Fruit fly (Drosophila melanogaster) whole organism, embryonic: ENCODE measurements around the gene vvl.

Experiments used
- Atf3 ChIP-seq: fragments of 200-800 bp; sonication (Bioruptor generic); optimal IDR thresholded peaks from 3 replicates; lab custom pipeline; 2016; ENCODE audit warnings: missing biosample characterization, missing genetic modification characterization
- CG10267 ChIP-seq: fragments of 200-800 bp; sonication (Bioruptor generic); optimal IDR thresholded peaks from 2 replicates; lab custom pipeline; 2018; ENCODE audit warnings: missing biosample characterization, mild to moderate bottlenecking, missing genetic modification characterization, moderate library complexity
- CG10431 ChIP-seq: fragments of 200-800 bp; sonication (Bioruptor generic); optimal IDR thresholded peaks from 3 replicates; lab custom pipeline; 2018; ENCODE audit warnings: missing biosample characterization, mild to moderate bottlenecking, missing genetic modification characterization
- CG10979 ChIP-seq: fragments of 200-800 bp; sonication (Bioruptor generic); optimal IDR thresholded peaks from 2 replicates; lab custom pipeline; 2018; ENCODE audit warnings: missing biosample characterization, mild to moderate bottlenecking, missing genetic modification characterization, moderate library complexity
- CG15696 ChIP-seq: fragments of 200-800 bp; sonication (Bioruptor generic); optimal IDR thresholded peaks from 2 replicates; lab custom pipeline; 2019; ENCODE audit warnings: missing biosample characterization, mild to moderate bottlenecking, missing genetic modification characterization, moderate library complexity
- CG1602 ChIP-seq: fragments of 200-800 bp; sonication (Bioruptor generic); optimal IDR thresholded peaks from 3 replicates; lab custom pipeline; 2016; ENCODE audit warnings: missing biosample characterization, missing genetic modification characterization
- CG1792 ChIP-seq: fragments of 200-800 bp; sonication (Bioruptor generic); optimal IDR thresholded peaks from 2 replicates; lab custom pipeline; 2016; ENCODE audit warnings: missing biosample characterization, missing genetic modification characterization
- CG2120 ChIP-seq: fragments of 200-800 bp; sonication (Bioruptor generic); optimal IDR thresholded peaks from 3 replicates; lab custom pipeline; 2016; ENCODE audit warnings: missing biosample characterization, missing genetic modification characterization
- CG31224 ChIP-seq: fragments of 200-800 bp; sonication (Bioruptor generic); IDR thresholded peaks from 2 replicates; pipeline ENCODE4 v1.3.6; 2022; ENCODE audit warnings: missing biosample characterization, missing genetic modification characterization
- CG3726 ChIP-seq: fragments of 200-800 bp; sonication (Bioruptor generic); IDR thresholded peaks from 3 replicates; pipeline ENCODE4, ENCODE4 v1.3.6; 2022; ENCODE audit warnings: missing biosample characterization, missing genetic modification characterization
- CG3838 ChIP-seq: fragments of 200-800 bp; sonication (Bioruptor generic); optimal IDR thresholded peaks from 3 replicates; lab custom pipeline; 2016; ENCODE audit warnings: missing biosample characterization, missing genetic modification characterization
- CG4282 ChIP-seq: fragments of 200-800 bp; sonication (Bioruptor generic); optimal IDR thresholded peaks from 2 replicates; lab custom pipeline; 2016; ENCODE audit warnings: missing biosample characterization, missing genetic modification characterization
- CG4404 ChIP-seq: fragments of 200-800 bp; sonication (Bioruptor generic); IDR thresholded peaks from 2 replicates; pipeline ENCODE4 v1.3.6; 2022; ENCODE audit warnings: missing biosample characterization, missing genetic modification characterization
- CG4617 ChIP-seq: fragments of 200-800 bp; sonication (Bioruptor generic); optimal IDR thresholded peaks from 3 replicates; lab custom pipeline; 2016; ENCODE audit warnings: missing biosample characterization, missing genetic modification characterization, borderline replicate concordance
- CG4730 ChIP-seq: fragments of 200-800 bp; sonication (Bioruptor generic); IDR thresholded peaks from 2 replicates; pipeline ENCODE4 v1.3.6; 2022; ENCODE audit warnings: missing biosample characterization, missing genetic modification characterization
- CG7372 ChIP-seq: fragments of 200-800 bp; sonication (Bioruptor generic); IDR thresholded peaks from 2 replicates; pipeline ENCODE4 v1.3.6; 2022; ENCODE audit warnings: missing biosample characterization, missing genetic modification characterization
- CG7556 ChIP-seq: fragments of 200-800 bp; sonication (Bioruptor generic); optimal IDR thresholded peaks from 2 replicates; lab custom pipeline; 2017; ENCODE audit warnings: missing biosample characterization, mild to moderate bottlenecking, missing genetic modification characterization
- CG7928 ChIP-seq: fragments of 200-800 bp; sonication (Bioruptor generic); optimal IDR thresholded peaks from 2 replicates; lab custom pipeline; 2017; ENCODE audit warnings: missing biosample characterization, mild to moderate bottlenecking, missing genetic modification characterization
- CG9215 ChIP-seq: fragments of 200-800 bp; sonication (Bioruptor generic); IDR thresholded peaks from 2 replicates; pipeline ENCODE4 v1.3.6; 2022; ENCODE audit warnings: missing biosample characterization, missing genetic modification characterization
- CG9609 ChIP-seq: fragments of 200-800 bp; sonication (Bioruptor generic); optimal IDR thresholded peaks from 3 replicates; lab custom pipeline; 2016; ENCODE audit warnings: missing biosample characterization, missing genetic modification characterization
- CG9876 ChIP-seq: fragments of 200-800 bp; sonication (Bioruptor generic); optimal IDR thresholded peaks from 2 replicates; lab custom pipeline; 2016; ENCODE audit warnings: missing biosample characterization, missing genetic modification characterization
- CoRest ChIP-seq: fragments of 200-800 bp; sonication (Bioruptor generic); optimal IDR thresholded peaks from 3 replicates; lab custom pipeline; 2018; ENCODE audit warnings: missing biosample characterization, mild to moderate bottlenecking, missing genetic modification characterization, moderate library complexity
- D19B ChIP-seq: fragments of 200-800 bp; sonication (Bioruptor generic); optimal IDR thresholded peaks from 2 replicates; lab custom pipeline; 2017; ENCODE audit warnings: missing biosample characterization, mild to moderate bottlenecking, missing genetic modification characterization
- Dip3 ChIP-seq: fragments of 200-800 bp; sonication (Bioruptor generic); optimal IDR thresholded peaks from 3 replicates; lab custom pipeline; 2016; ENCODE audit warnings: missing biosample characterization, missing genetic modification characterization
- Doc2 ChIP-seq: fragments of 200-800 bp; sonication (Bioruptor generic); IDR thresholded peaks from 2 replicates; pipeline ENCODE4 v1.3.6; 2022; ENCODE audit warnings: missing biosample characterization, missing genetic modification characterization
- Dref ChIP-seq: fragments of 200-800 bp; sonication (Bioruptor generic); IDR thresholded peaks from 2 replicates; pipeline ENCODE4 v1.3.6; 2022; ENCODE audit warnings: missing biosample characterization, missing genetic modification characterization
- GATAe ChIP-seq: fragments of 200-800 bp; sonication (Bioruptor generic); conservative IDR thresholded peaks from 2 replicates; pipeline ENCODE4 v1.3.6; 2022; ENCODE audit warnings: missing biosample characterization, missing genetic modification characterization
- HLH3B ChIP-seq: fragments of 200-800 bp; sonication (Bioruptor generic); IDR thresholded peaks from 2 replicates; pipeline ENCODE4 v1.3.6; 2022; ENCODE audit warnings: missing biosample characterization, missing genetic modification characterization
- HmgZ ChIP-seq: fragments of 200-800 bp; sonication (Bioruptor generic); optimal IDR thresholded peaks from 2 replicates; lab custom pipeline; 2018; ENCODE audit warnings: missing biosample characterization, mild to moderate bottlenecking, missing genetic modification characterization
- Hr3 ChIP-seq: fragments of 200-800 bp; sonication (Bioruptor generic); optimal IDR thresholded peaks from 3 replicates; lab custom pipeline; 2016; ENCODE audit warnings: missing biosample characterization, missing genetic modification characterization
- Med ChIP-seq: fragments of 200-800 bp; sonication (Bioruptor generic); peaks from one replicate; lab custom pipeline; 2016; ENCODE audit warnings: missing biosample characterization, missing genetic modification characterization, mild to moderate bottlenecking, inconsistent platforms, moderate library complexity
- Ravus ChIP-seq: fragments of 200-800 bp; sonication (Bioruptor generic); IDR thresholded peaks from 2 replicates; pipeline ENCODE4 v1.3.6; 2022; ENCODE audit warnings: missing biosample characterization, missing genetic modification characterization
- Rfx ChIP-seq: fragments of 200-800 bp; sonication (Bioruptor generic); IDR thresholded peaks from 2 replicates; pipeline ENCODE4 v1.3.6; 2022; ENCODE audit warnings: missing biosample characterization, missing genetic modification characterization
- Sin3A ChIP-seq: fragments of >200 bp; optimal IDR thresholded peaks from 2 replicates; lab custom pipeline; 2018
- Six4 ChIP-seq: fragments of 200-800 bp; sonication (Bioruptor generic); optimal IDR thresholded peaks from 2 replicates; lab custom pipeline; 2016; ENCODE audit warnings: missing biosample characterization, missing genetic modification characterization
- Tbp ChIP-seq: fragments of >200 bp; optimal IDR thresholded peaks from 2 replicates; lab custom pipeline; 2018; ENCODE audit warnings: missing biosample characterization, missing genetic modification characterization
- YL-1 ChIP-seq: fragments of 200-800 bp; sonication (Bioruptor generic); optimal IDR thresholded peaks from 3 replicates; lab custom pipeline; 2017; ENCODE audit warnings: missing biosample characterization, mild to moderate bottlenecking, missing genetic modification characterization
- amos ChIP-seq: fragments of 200-800 bp; sonication (Bioruptor generic); IDR thresholded peaks from 2 replicates; pipeline ENCODE4 v1.3.6; 2022; ENCODE audit warnings: missing biosample characterization, missing genetic modification characterization; ENCODE audit not compliant: partially characterized antibody
- ci ChIP-seq: fragments of 200-800 bp; sonication (Bioruptor generic); IDR thresholded peaks from 3 replicates; pipeline ENCODE4 v1.3.6; 2022; ENCODE audit warnings: missing biosample characterization, missing genetic modification characterization
- grau ChIP-seq: fragments of 200-800 bp; optimal IDR thresholded peaks from 3 replicates; lab custom pipeline; 2019; ENCODE audit warnings: missing biosample characterization, mild to moderate bottlenecking, missing genetic modification characterization, moderate library complexity
- lbe ChIP-seq: fragments of 200-800 bp; sonication (Bioruptor generic); optimal IDR thresholded peaks from 2 replicates; lab custom pipeline; 2016; ENCODE audit warnings: missing biosample characterization, mild to moderate bottlenecking, missing genetic modification characterization
- mam ChIP-seq: fragments of 200-800 bp; sonication (Bioruptor generic); optimal IDR thresholded peaks from 3 replicates; lab custom pipeline; 2016; ENCODE audit warnings: missing biosample characterization, missing genetic modification characterization
- nom ChIP-seq: fragments of 200-800 bp; sonication (Bioruptor generic); optimal IDR thresholded peaks from 2 replicates; lab custom pipeline; 2017; ENCODE audit warnings: missing biosample characterization, missing genetic modification characterization, mild to moderate bottlenecking, moderate library complexity, missing genetic modification reagents
- ranshi ChIP-seq: fragments of 200-800 bp; sonication (Bioruptor generic); IDR thresholded peaks from 2 replicates; pipeline ENCODE4 v1.3.6; 2022; ENCODE audit warnings: missing biosample characterization, missing genetic modification characterization
- repo ChIP-seq: fragments of 200-800 bp; sonication (Bioruptor generic); optimal IDR thresholded peaks from 2 replicates; lab custom pipeline; 2016; ENCODE audit warnings: missing biosample characterization, missing genetic modification characterization
- schlank ChIP-seq: fragments of 200-800 bp; sonication (Bioruptor generic); optimal IDR thresholded peaks from 2 replicates; lab custom pipeline; 2018; ENCODE audit warnings: missing biosample characterization, mild to moderate bottlenecking, missing genetic modification characterization
- seq ChIP-seq: fragments of 200-800 bp; sonication (Bioruptor generic); IDR thresholded peaks from 2 replicates; pipeline ENCODE4 v1.3.6; 2022; ENCODE audit warnings: missing biosample characterization, missing genetic modification characterization
- sisA ChIP-seq: fragments of 200-800 bp; sonication (Bioruptor generic); IDR thresholded peaks from 2 replicates; pipeline ENCODE4 v1.3.6; 2022; ENCODE audit warnings: missing biosample characterization, missing genetic modification characterization
- stwl ChIP-seq: fragments of 200-800 bp; sonication (Bioruptor generic); optimal IDR thresholded peaks from 3 replicates; lab custom pipeline; 2018; ENCODE audit warnings: missing biosample characterization, mild to moderate bottlenecking, missing genetic modification characterization, moderate library complexity
- twi ChIP-seq: fragments of 200-800 bp; optimal IDR thresholded peaks from 2 replicates; lab custom pipeline; 2019; ENCODE audit warnings: missing biosample characterization, mild to moderate bottlenecking, missing genetic modification characterization, moderate library complexity
- wor ChIP-seq: fragments of 200-800 bp; sonication (Bioruptor generic); IDR thresholded peaks from 2 replicates; pipeline ENCODE4 v1.3.6; 2022; ENCODE audit warnings: missing biosample characterization, missing genetic modification characterization

The vvl gene

DNA sequence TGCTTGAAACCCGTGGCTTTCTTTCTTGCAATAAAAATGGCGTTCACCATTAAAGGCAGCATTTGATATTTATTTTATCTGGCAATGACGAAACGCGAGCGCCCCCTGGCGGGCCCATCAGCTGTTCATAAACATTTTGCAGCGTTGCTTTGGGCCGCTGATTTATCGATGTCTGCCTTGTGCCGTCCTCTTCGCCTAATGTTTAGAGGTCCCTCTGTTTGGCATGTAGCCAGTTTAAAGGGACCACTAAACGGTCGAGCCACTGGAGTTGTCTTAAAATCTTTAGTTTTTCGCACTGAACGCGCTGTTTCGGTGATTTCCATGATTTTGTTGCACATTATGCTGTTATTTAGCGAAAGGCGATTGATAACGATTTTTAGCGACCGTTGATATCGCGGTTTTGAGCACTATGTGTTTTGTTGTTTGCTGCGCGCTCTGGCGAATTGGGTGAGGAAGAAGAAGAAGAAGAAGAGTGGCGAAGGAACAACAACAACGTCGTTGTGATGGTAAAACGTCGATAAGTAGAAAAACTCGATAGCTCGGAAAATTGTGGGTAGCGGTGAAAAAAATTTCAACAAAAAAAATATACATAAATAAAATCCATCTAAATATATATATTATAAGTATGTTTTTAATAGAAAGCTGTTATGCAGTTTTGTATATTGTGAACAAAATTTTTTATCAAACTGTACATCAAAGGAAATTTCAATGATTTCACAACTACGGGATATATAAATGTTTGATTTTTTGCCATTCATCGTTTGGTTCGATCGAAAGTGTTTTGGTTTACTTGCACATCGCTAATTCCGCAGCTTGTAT lies 37.5 kb upstream of the vvl start, which contains the start of the genes velo and Sbds (continued):
- TF ChIP-seq Med (GFP tag; lab: Kevin White, UChicago), result peak; percentile 85
- no peak for TF ChIP-seq CG9876 (GFP tag; lab: Kevin White, UChicago)
- peak; percentile 100 for TF ChIP-seq CG10431 (GFP tag; lab: Kevin White, UChicago)
- no peak for TF ChIP-seq repo
- peak; percentile 86 for TF ChIP-seq Dref (GFP tag; lab: Robert Waterston, UW)
- no peak for TF ChIP-seq Ravus
- no peak for TF ChIP-seq Atf3 (GFP tag; lab: Kevin White, UChicago)
- TF ChIP-seq CG1792, result no peak
- TF ChIP-seq CG2120 (GFP tag; lab: Kevin White, UChicago), result peak; percentile 45
- TF ChIP-seq D19B (GFP tag; lab: Kevin White, UChicago), result peak; percentile 25
- TF ChIP-seq CG7372, result peak; percentile 42; the same call in 1 of the 2 replicates
- peak; percentile 57; the same call in 2 of the 3 replicates for TF ChIP-seq ci (GFP tag; lab: Robert Waterston, UW)
- no peak for TF ChIP-seq CG9609 (GFP tag; lab: Kevin White, UChicago)
- no peak for TF ChIP-seq CG31224 (GFP tag; lab: Robert Waterston, UW)
- TF ChIP-seq mam, result no peak
- no peak for TF ChIP-seq CG4282 (GFP tag; lab: Kevin White, UChicago)
- no peak for TF ChIP-seq schlank
- TF ChIP-seq HLH3B (GFP tag; lab: Robert Waterston, UW), result no peak
- peak; percentile 12 for TF ChIP-seq CG10979 (tag; lab: Kevin White, UChicago)
- peak; percentile 48 for TF ChIP-seq CG10267 (tag; lab: Kevin White, UChicago)
- no peak for TF ChIP-seq Tbp (GFP tag; lab: Kevin White, UChicago)
- peak; percentile 58 for TF ChIP-seq CG15696
- peak; percentile 60 for TF ChIP-seq CoRest
- peak; percentile 65 for TF ChIP-seq amos (GFP tag; lab: Robert Waterston, UW)
- no peak for TF ChIP-seq nom
- TF ChIP-seq seq (GFP tag; lab: Robert Waterston, UW), result no peak
- peak; percentile 60 for TF ChIP-seq grau
- TF ChIP-seq HmgZ (tag; lab: Kevin White, UChicago), result peak; percentile 69
- peak; percentile 23; the same call in 1 of the 2 replicates for TF ChIP-seq sisA (GFP tag; lab: Robert Waterston, UW)
- TF ChIP-seq CG1602 (GFP tag; lab: Kevin White, UChicago), result peak; percentile 34
- TF ChIP-seq Hr3, result peak; percentile 9
- TF ChIP-seq CG3838, result no peak
- peak; percentile 70 for TF ChIP-seq Rfx (GFP tag; lab: Robert Waterston, UW)
- peak; percentile 19 for TF ChIP-seq Dip3 (GFP tag; lab: Kevin White, UChicago)
- TF ChIP-seq CG9215, result peak; percentile 100
- no peak for TF ChIP-seq wor (GFP tag; lab: Robert Waterston, UW)
- 0 out of 2 replicates have a peak, but pooled peaks have one; percentile 8 for TF ChIP-seq ranshi (GFP tag; lab: Robert Waterston, UW)
- peak; percentile 26 for TF ChIP-seq lbe (GFP tag; lab: Kevin White, UChicago)
- peak; percentile 42 for TF ChIP-seq CG4617 (GFP tag; lab: Kevin White, UChicago)
- peak; percentile 60 for TF ChIP-seq stwl (tag; lab: Kevin White, UChicago)
- no peak for TF ChIP-seq CG3726
- peak; percentile 22; the same call in 1 of the 2 replicates for TF ChIP-seq CG4404 (GFP tag; lab: Robert Waterston, UW)
- peak; percentile 20 for TF ChIP-seq Six4
- no peak for TF ChIP-seq CG4730 (GFP tag; lab: Robert Waterston, UW)
- TF ChIP-seq GATAe (GFP tag; lab: Robert Waterston, UW), result no peak
- TF ChIP-seq Doc2 (GFP tag; lab: Robert Waterston, UW), result no peak
- peak; percentile 43 for TF ChIP-seq CG7556 (GFP tag; lab: Kevin White, UChicago)
- peak; percentile 19 for TF ChIP-seq Sin3A (lab: Kevin White, UChicago)
- TF ChIP-seq twi (tag; lab: Kevin White, UChicago), result no peak
- no peak for TF ChIP-seq CG7928 (GFP tag; lab: Kevin White, UChicago)
- TF ChIP-seq YL-1 (GFP tag; lab: Kevin White, UChicago), result peak; percentile 89
